Fruit fly (Drosophila melanogaster): ENCODE results near the gene cac.

DNA sequence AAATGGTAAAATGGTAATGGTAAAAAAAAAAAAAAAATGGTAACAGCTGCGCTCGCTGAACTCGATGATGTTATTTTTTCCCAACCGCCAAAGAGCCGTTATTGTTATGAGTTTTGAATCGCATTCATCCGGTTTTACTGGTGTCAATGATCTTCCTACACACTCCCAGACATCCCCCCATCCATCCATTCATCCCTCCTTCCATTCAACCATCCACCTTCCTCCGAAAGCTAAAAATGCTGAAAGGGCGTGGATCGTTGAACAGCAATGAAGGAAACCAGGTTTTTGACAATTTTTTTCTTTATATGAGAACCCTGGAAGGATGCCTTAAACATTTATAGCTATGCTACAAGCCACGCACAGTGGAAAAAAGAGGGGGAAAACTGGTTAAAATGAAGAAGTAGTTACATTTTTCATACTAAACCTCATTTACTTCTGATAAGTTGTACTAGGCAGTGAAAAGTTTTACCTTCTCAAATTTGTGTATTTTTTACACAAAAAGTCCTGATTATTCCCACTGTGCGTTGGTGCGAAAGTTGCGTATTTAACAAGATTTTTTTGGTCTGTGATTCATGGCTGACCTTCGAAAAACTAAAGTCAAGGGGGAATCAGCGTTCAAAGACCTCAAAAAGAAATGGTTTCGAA is 15.2 kb upstream of the cac start:
- no peak for TF ChIP-seq bab1 (GFP tag; optimal IDR thresholded peaks at IDR 0.05)
- TF ChIP-seq pad (GFP tag; optimal IDR thresholded peaks at IDR 0.05) = no peak
- no peak for TF ChIP-seq CG1620 (GFP tag; optimal IDR thresholded peaks at IDR 0.05)
